Fruit fly (Drosophila melanogaster) whole organism: Measurements from ENCODE around the gene CG14258.

Experiments
- Dll ChIP-seq: fragments of >200 bp; optimal IDR thresholded peaks from 2 replicates; lab custom pipeline; 2017
- psq ChIP-seq: fragments of >200 bp; optimal IDR thresholded peaks from 2 replicates; lab custom pipeline; 2017
- usp ChIP-seq: fragments of >200 bp; optimal IDR thresholded peaks from 2 replicates; lab custom pipeline; 2017; ENCODE audit warnings: missing biosample characterization, missing genetic modification characterization, mixed read lengths

dm6 chr3R:27100930-27101329 lies 8.0 kb downstream of the CG14258 start, which contains the start of gene Jhbp11:
- TF ChIP-seq psq (lab: Kevin White, UChicago): no peak
- no peak for TF ChIP-seq Dll
- TF ChIP-seq usp (GFP tag; lab: Kevin White, UChicago): no peak
